Worm (Caenorhabditis elegans) whole organism, midembryonic: Measurements from ENCODE around the gene grd-6.

ENCODE experiments used
- flt-1 ChIP-seq: fragments of 200-800 bp; sonication (Bioruptor generic); IDR thresholded peaks from 2 replicates; pipeline ENCODE4 v1.3.6; 2022; ENCODE audit warnings: missing genetic modification characterization, missing compliant biosample characterization
- klf-2 ChIP-seq: fragments of 200-800 bp; sonication (Bioruptor generic); conservative IDR thresholded peaks from 2 replicates; pipeline ENCODE4 v1.3.6; 2022; ENCODE audit warnings: missing genetic modification reagents, missing genetic modification characterization, missing compliant biosample characterization
- med-1 ChIP-seq: sonication (generic microtip); optimal IDR thresholded peaks from 2 replicates; lab custom pipeline; 2017; ENCODE audit warnings: missing genetic modification characterization, mild to moderate bottlenecking, missing compliant biosample characterization, antibody characterized with exemption, missing genetic modification reagents; ENCODE audit not compliant: insufficient read depth
- ref-1 ChIP-seq: fragments of 200-800 bp; sonication (Bioruptor generic); conservative IDR thresholded peaks from 2 replicates; pipeline ENCODE4 v1.3.6; 2022; ENCODE audit warnings: missing genetic modification reagents, missing genetic modification characterization, missing compliant biosample characterization
- tab-1 ChIP-seq: fragments of 200-800 bp; sonication (Bioruptor generic); IDR thresholded peaks from 2 replicates; pipeline ENCODE4 v1.3.6; 2022; ENCODE audit warnings: missing genetic modification characterization, missing compliant biosample characterization
- ztf-23 ChIP-seq: fragments of 200-800 bp; sonication (Bioruptor generic); IDR thresholded peaks from 2 replicates; pipeline ENCODE4 v1.3.6; 2022; ENCODE audit warnings: missing genetic modification reagents, missing genetic modification characterization, missing compliant biosample characterization

- no peak for TF ChIP-seq flt-1 (GFP tag; lab: Robert Waterston, UW)
- no peak for TF ChIP-seq ref-1 (GFP tag; lab: Robert Waterston, UW)
- TF ChIP-seq tab-1 (GFP tag; lab: Robert Waterston, UW), result no peak
- no peak for TF ChIP-seq med-1 (GFP tag; lab: Kevin White, UChicago)
- TF ChIP-seq klf-2 (GFP tag; lab: Robert Waterston, UW), result no peak
- TF ChIP-seq ztf-23, result no peak
Observed at ce11 chrV:9246260-9246659, 24.6 kb downstream of the grd-6 start, which contains the start of gene aat-2.
